Fruit fly (Drosophila melanogaster) S2 (cell line): ENCODE results near the gene unc80.

Source experiments
- CG8478 ChIP-seq: fragments of >200 bp; optimal IDR thresholded peaks from 2 replicates; lab custom pipeline; 2018
- CTCF ChIP-seq, 2 experiments: fragments of >200 bp; optimal IDR thresholded peaks; 2 replicates each; lab custom pipeline; 2018

The unc80 gene

DNA sequence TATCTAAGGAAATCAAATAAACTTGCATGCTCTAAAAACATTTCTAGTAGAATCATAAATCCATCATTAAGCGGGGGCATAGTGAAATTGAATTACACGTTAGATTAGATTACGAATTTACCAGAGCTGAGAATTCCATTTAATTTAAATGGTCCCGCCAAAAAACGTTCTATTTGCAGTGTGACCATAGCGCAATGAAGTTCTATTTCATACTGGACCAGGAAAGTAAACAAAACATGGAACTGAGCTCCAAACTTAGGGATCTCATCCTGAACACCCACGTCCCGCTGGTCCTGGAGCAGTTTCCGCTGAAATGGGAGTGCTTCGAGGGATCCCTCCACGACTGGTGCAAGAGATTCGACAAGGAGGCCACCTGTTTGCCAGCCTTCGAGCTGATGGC, 32.8 kb downstream of the unc80 start, which contains the start of gene HSPBAP1:
Gene HSPBAP1 (plus strand): TSS at position 217 of the 400 bp plus-strand sequence.
- TF ChIP-seq CG8478 (lab: Kevin White, UChicago) (no peak), CTCF (optimal IDR thresholded peaks at IDR 0.05; lab: Kevin White, UChicago) (no peak)

DNA sequence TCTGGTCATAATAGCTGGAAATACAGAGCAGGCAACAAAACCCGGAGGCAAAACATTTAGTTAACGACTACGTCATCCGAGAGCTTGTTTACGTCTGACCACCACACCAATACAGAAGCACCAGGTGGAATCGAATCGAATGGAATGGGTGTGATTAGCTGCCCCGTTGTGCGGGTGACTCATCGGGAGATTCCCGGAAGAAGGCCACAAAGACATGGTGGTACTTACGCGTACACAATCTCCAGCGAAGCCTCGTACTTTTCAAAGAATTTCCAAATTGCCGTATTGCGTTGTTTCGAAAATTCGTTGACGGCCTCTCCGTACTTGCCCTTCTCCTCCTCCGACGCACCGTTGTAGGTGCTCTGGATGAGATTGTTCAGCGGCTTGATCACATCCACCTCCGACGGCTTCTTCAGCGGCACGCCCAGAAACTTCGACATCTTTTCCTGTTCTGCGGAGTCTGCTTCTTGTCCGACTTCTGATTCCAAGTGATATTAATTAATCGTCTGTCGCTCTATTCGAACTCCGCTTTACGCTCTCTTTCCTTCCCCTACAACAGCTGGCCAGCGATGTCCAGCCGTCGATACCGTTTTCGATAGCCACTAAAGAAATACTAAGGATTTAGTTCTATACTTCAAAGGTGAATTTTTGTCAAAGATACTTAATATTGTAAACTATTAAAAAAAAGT, 37.4 kb downstream of the unc80 start, which contains the start of gene ALiX:
Gene ALiX (minus strand): TSS at position 571 of the 689 bp plus-strand sequence.
- no peak for TF ChIP-seq CTCF (optimal IDR thresholded peaks at IDR 0.05; lab: Kevin White, UChicago)
- TF ChIP-seq CG8478 (lab: Kevin White, UChicago), result no peak

DNA sequence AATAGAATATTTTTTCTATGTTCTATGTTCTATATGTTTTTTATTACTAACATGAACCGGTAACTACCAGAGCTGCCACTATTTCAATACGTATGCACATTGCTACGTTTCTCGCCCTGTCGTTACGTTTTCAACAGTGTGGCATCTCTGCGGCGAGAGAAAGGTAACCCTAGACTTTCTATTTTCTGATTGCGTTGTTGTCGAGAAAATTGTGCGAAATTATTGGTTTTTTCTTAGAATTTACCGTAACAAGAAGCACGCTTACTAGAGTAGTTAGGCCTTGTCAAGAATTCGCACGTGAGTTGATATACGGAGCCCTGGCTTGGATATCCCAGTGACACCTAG, 38.0 kb downstream of the unc80 start, which contains the start of gene btz:
Gene btz (plus strand): TSS at position 133 of the 345 bp plus-strand sequence.
- TF ChIP-seq CTCF (optimal IDR thresholded peaks at IDR 0.05; lab: Kevin White, UChicago), result peak in 1 of 2 experiments; percentile 5
- TF ChIP-seq CG8478 (lab: Kevin White, UChicago), result no peak

DNA sequence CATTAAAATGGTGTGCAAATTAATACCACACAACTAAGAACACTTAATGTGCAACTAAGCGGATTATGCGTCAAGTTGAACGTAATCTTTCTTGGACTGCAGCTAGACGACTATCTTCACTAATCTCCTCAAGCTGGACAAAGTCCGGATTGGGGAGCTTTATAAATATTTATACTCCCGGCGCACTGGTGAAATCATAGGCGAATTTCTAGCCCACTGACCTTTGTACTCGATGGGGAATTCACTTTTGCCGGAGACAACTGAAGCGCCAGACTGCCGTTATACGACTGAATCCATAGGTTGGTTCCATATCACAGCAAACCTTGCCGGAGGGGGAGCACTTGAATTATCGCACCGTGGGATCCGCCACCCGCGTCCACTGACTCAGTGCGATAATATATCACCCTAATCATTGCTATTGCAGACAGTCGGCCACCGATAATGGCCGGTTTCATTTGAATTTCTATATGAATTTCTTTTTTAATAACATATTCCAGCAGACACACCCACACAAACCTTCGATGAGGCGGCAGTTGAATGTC, 43.9 kb downstream of the unc80 start:
- TF ChIP-seq CTCF (optimal IDR thresholded peaks at IDR 0.05; lab: Kevin White, UChicago), result no peak
- no peak for TF ChIP-seq CG8478 (lab: Kevin White, UChicago)

DNA sequence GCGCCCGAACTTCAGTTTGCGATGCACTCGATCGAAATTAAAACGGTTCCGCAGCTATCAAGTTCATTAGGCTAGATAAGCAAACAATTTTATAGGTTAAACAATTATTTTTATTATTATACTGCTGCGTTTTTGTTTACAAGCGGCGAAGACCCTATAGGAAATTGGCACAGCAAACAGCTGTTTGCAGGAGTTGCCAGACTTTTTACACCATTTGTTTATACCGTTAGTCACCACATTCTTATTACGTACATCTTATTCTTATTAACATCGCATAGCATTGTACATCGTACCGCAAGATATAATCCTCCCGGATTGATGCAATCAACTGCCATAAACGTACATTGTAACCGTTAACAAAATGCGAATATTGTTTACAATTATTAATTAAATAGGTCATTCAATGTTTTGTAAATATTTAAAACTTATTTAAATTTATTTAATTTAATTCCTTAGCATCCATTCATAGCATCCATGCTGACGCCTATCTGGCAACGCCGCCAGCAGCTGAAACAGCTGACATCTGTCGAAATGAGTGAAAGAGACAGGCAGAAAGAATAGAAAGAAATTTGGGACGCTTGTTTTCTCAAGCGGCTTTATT, 44.4 kb downstream of the unc80 start, which contains the start of the genes CROT and CG12877:
Gene CROT (minus strand): TSS at position 171 of the 601 bp plus-strand sequence.
Gene CG12877 (plus strand): TSS at position 520 of the 601 bp plus-strand sequence.
- TF ChIP-seq CTCF (optimal IDR thresholded peaks at IDR 0.05; lab: Kevin White, UChicago), result no peak
- no peak for TF ChIP-seq CG8478 (lab: Kevin White, UChicago)
